Fruit fly (Drosophila melanogaster) whole organism, adult: ENCODE results near the gene CG15196.

Source experiments
- CG11617 ChIP-seq: fragments of 200-800 bp; sonication (Bioruptor generic); optimal IDR thresholded peaks from 2 replicates; lab custom pipeline; 2017; ENCODE audit warnings: mild to moderate bottlenecking, missing biosample characterization, missing genetic modification reagents, missing genetic modification characterization
- CG14711 ChIP-seq: fragments of 200-800 bp; sonication (Bioruptor generic); optimal IDR thresholded peaks from 2 replicates; lab custom pipeline; 2018; ENCODE audit warnings: missing biosample characterization, mild to moderate bottlenecking, missing genetic modification characterization, moderate library complexity
- CG1620 ChIP-seq: fragments of 200-800 bp; sonication (Bioruptor generic); optimal IDR thresholded peaks from 2 replicates; lab custom pipeline; 2016; ENCODE audit warnings: missing biosample characterization, missing genetic modification characterization
- CG5204 ChIP-seq: fragments of 200-800 bp; sonication (Bioruptor generic); optimal IDR thresholded peaks from 2 replicates; lab custom pipeline; 2016; ENCODE audit warnings: missing biosample characterization, missing genetic modification characterization
- CG7045 ChIP-seq: fragments of 200-800 bp; sonication (Bioruptor generic); optimal IDR thresholded peaks from 2 replicates; lab custom pipeline; 2017; ENCODE audit warnings: missing biosample characterization, mild to moderate bottlenecking, missing genetic modification characterization
- CG7101 ChIP-seq: fragments of 200-800 bp; sonication (Bioruptor generic); optimal IDR thresholded peaks from 2 replicates; lab custom pipeline; 2018; ENCODE audit warnings: missing biosample characterization, mild to moderate bottlenecking, missing genetic modification characterization, moderate library complexity
- Clk ChIP-seq: fragments of 200-800 bp; sonication (Bioruptor generic); optimal IDR thresholded peaks from 2 replicates; lab custom pipeline; 2017; ENCODE audit warnings: missing biosample characterization, missing genetic modification characterization
- Crg-1 ChIP-seq: fragments of 200-800 bp; sonication (Bioruptor generic); optimal IDR thresholded peaks from 2 replicates; lab custom pipeline; 2016; ENCODE audit warnings: missing biosample characterization, missing genetic modification characterization
- Hr96 ChIP-seq: fragments of 200-800 bp; sonication (Bioruptor generic); optimal IDR thresholded peaks from 2 replicates; lab custom pipeline; 2016; ENCODE audit warnings: missing biosample characterization, missing genetic modification characterization
- cic ChIP-seq: fragments of 200-800 bp; sonication (Bioruptor generic); optimal IDR thresholded peaks from 2 replicates; lab custom pipeline; 2017; ENCODE audit warnings: missing biosample characterization, mild to moderate bottlenecking, missing genetic modification characterization, moderate library complexity
- kay ChIP-seq: fragments of 200-800 bp; sonication (Bioruptor generic); peaks from one replicate; lab custom pipeline; 2016; ENCODE audit warnings: missing biosample characterization, missing genetic modification characterization, borderline replicate concordance
- ovo ChIP-seq: fragments of 200-800 bp; sonication (Bioruptor generic); optimal IDR thresholded peaks from 2 replicates; lab custom pipeline; 2016; ENCODE audit warnings: missing biosample characterization, missing genetic modification characterization
- pad ChIP-seq: fragments of 200-800 bp; sonication (Bioruptor generic); optimal IDR thresholded peaks from 3 replicates; lab custom pipeline; 2017; ENCODE audit warnings: missing biosample characterization, missing genetic modification characterization, mild to moderate bottlenecking, moderate library complexity, missing genetic modification reagents

DNA sequence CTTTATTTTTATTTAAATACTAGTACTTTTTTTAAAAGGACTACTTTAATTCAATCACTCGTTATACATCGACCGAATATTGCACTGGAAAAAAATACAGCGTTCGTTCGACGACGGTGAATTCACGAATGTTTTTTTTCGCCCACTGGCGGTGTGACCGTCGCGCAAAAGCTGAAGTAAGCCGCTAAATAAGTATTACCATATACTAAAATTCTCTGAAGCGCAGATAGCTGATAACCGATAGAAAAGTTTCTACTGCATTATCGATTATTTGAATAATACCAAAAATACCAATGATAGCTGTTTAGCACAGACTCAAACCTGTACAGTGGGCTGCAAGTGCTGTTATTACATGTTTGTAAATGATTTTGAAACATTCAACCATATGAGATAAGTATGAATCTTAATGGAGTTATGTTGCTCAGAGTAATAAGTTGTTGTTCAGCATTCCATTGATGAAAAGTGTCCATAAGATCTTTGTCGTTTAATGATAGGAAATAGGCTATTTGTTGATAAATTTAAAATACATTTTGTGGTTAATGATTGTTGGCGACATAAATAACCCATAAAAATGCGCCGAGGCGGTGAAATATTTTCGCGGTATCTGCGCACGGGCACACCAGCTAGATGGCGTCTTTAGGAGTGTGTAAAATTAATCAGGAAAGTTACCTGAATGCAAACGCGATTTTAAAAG, 44.6 kb downstream of the CG15196 start, which contains the start of the genes Evi5 and HP5:
- no peak for TF ChIP-seq CG7045 (GFP tag; lab: Kevin White, UChicago)
- TF ChIP-seq kay, result no peak
- peak; percentile 14 for TF ChIP-seq CG11617 (GFP tag; lab: Kevin White, UChicago)
- no peak for TF ChIP-seq CG5204
- TF ChIP-seq pad, result peak; percentile 26
- TF ChIP-seq CG7101, result peak; percentile 56
- TF ChIP-seq ovo (GFP tag; lab: Kevin White, UChicago), result peak; percentile 26
- TF ChIP-seq Clk (GFP tag; lab: Kevin White, UChicago), result no peak
- TF ChIP-seq CG14711, result peak; percentile 24
- TF ChIP-seq Hr96, result no peak
- peak; percentile 43 for TF ChIP-seq CG1620
- no peak for TF ChIP-seq Crg-1 (GFP tag; lab: Kevin White, UChicago)
- no peak for TF ChIP-seq cic (GFP tag; lab: Kevin White, UChicago)
